Fruit fly (Drosophila melanogaster) whole organism, wandering third instar larva: ENCODE results near the gene CG44098.

Source experiments
- Abd-B ChIP-seq: fragments of >200 bp; optimal IDR thresholded peaks from 2 replicates; lab custom pipeline; 2017; ENCODE audit warnings: missing biosample characterization, missing genetic modification characterization
- CG32264 ChIP-seq: fragments of 200-800 bp; sonication (Bioruptor generic); optimal IDR thresholded peaks from 2 replicates; lab custom pipeline; 2016; ENCODE audit warnings: missing biosample characterization, missing genetic modification characterization
- CG9705 ChIP-seq: fragments of 200-800 bp; sonication (Bioruptor generic); optimal IDR thresholded peaks from 2 replicates; lab custom pipeline; 2018; ENCODE audit warnings: missing biosample characterization, mild to moderate bottlenecking, missing genetic modification characterization
- CrebA ChIP-seq: fragments of 200-800 bp; sonication (Bioruptor generic); optimal IDR thresholded peaks from 2 replicates; lab custom pipeline; 2016; ENCODE audit warnings: missing biosample characterization, mild to moderate bottlenecking, missing genetic modification characterization, borderline replicate concordance
- Dfd ChIP-seq: fragments of >200 bp; optimal IDR thresholded peaks from 2 replicates; lab custom pipeline; 2017; ENCODE audit warnings: missing biosample characterization, missing genetic modification characterization
- Dif ChIP-seq: fragments of 200-275, 200-300 bp; sonication (Bioruptor generic); optimal IDR thresholded peaks from 2 replicates; lab custom pipeline; 2018; ENCODE audit warnings: missing biosample characterization, missing genetic modification characterization; ENCODE audit not compliant: partially characterized antibody
- GATAd ChIP-seq: sonication (Bioruptor generic); optimal IDR thresholded peaks from 2 replicates; lab custom pipeline; 2016; ENCODE audit warnings: missing biosample characterization, missing genetic modification characterization
- Hnf4 ChIP-seq: fragments of 200-800 bp; sonication (Bioruptor generic); optimal IDR thresholded peaks from 2 replicates; lab custom pipeline; 2016; ENCODE audit warnings: missing biosample characterization, mild to moderate bottlenecking, missing genetic modification characterization
- Hr78 ChIP-seq: fragments of >200 bp; optimal IDR thresholded peaks from 2 replicates; lab custom pipeline; 2017; ENCODE audit warnings: missing biosample characterization, missing genetic modification characterization
- Hr83 ChIP-seq: fragments of 200-300 bp; sonication (Bioruptor generic); optimal IDR thresholded peaks from 2 replicates; lab custom pipeline; 2016; ENCODE audit warnings: missing biosample characterization, mild to moderate bottlenecking, missing genetic modification characterization, moderate library complexity; ENCODE audit not compliant: poor library complexity, severe bottlenecking
- Jra ChIP-seq: sonication (Bioruptor generic); optimal IDR thresholded peaks from 2 replicates; lab custom pipeline; 2016; ENCODE audit warnings: missing biosample characterization, missing genetic modification characterization
- Mio ChIP-seq: sonication (Bioruptor generic); optimal IDR thresholded peaks from 2 replicates; lab custom pipeline; 2016; ENCODE audit warnings: missing biosample characterization, missing genetic modification characterization
- Myc ChIP-seq: fragments of >200 bp; optimal IDR thresholded peaks from 2 replicates; lab custom pipeline; 2017
- N ChIP-seq: fragments of >200 bp; optimal IDR thresholded peaks from 2 replicates; lab custom pipeline; 2018; ENCODE audit warnings: missing biosample characterization, missing external identifiers, missing genetic modification characterization
- OdsH ChIP-seq: fragments of 200-800 bp; sonication (Bioruptor generic); optimal IDR thresholded peaks from 2 replicates; lab custom pipeline; 2016; ENCODE audit warnings: missing biosample characterization, mild to moderate bottlenecking, missing genetic modification characterization
- Rel ChIP-seq, 2 experiments: fragments of 200-800 bp; sonication (Bioruptor generic) in 1 of 2; optimal IDR thresholded peaks; 2 replicates in 1 of 2; 3 replicates in 1 of 2; lab custom pipeline; 2016 to 2019; ENCODE audit warnings: mild to moderate bottlenecking in 2 of 2, missing biosample characterization in 2 of 2, missing genetic modification characterization in 2 of 2, moderate library complexity in 1 of 2
- Sp1 ChIP-seq: fragments of 200-800 bp; sonication (Bioruptor generic); optimal IDR thresholded peaks from 3 replicates; lab custom pipeline; 2019; ENCODE audit warnings: missing biosample characterization, mild to moderate bottlenecking, missing genetic modification characterization, moderate library complexity
- Vsx2 ChIP-seq: fragments of 200-300, 225-300 bp; sonication (Bioruptor generic); optimal IDR thresholded peaks from 2 replicates; lab custom pipeline; 2018; ENCODE audit warnings: missing biosample characterization, missing genetic modification characterization; ENCODE audit not compliant: partially characterized antibody
- br ChIP-seq: fragments of 200-800 bp; sonication (Bioruptor generic); optimal IDR thresholded peaks from 2 replicates; lab custom pipeline; 2016; ENCODE audit warnings: missing biosample characterization, missing genetic modification characterization
- brk ChIP-seq: fragments of 200-800 bp; sonication (Bioruptor generic); optimal IDR thresholded peaks from 2 replicates; lab custom pipeline; 2016; ENCODE audit warnings: missing biosample characterization, mild to moderate bottlenecking, missing genetic modification characterization
- dl ChIP-seq, 2 experiments: fragments of 175-275, 200-275 bp in 1 of 2; fragments of 200-275 bp in 1 of 2; sonication (Bioruptor generic); optimal IDR thresholded peaks; lab custom pipeline; 2018; ENCODE audit warnings: mild to moderate bottlenecking in 2 of 2, missing biosample characterization in 2 of 2, missing genetic modification characterization in 2 of 2, moderate library complexity in 2 of 2; ENCODE audit not compliant: partially characterized antibody in 2 of 2, insufficient read depth in 1 of 2
- dmrt93B ChIP-seq: fragments of 200-800 bp; sonication (Bioruptor generic); optimal IDR thresholded peaks from 2 replicates; lab custom pipeline; 2018; ENCODE audit warnings: missing biosample characterization, mild to moderate bottlenecking, missing genetic modification characterization
- dsf ChIP-seq: sonication (Bioruptor generic); optimal IDR thresholded peaks from 2 replicates; lab custom pipeline; 2016; ENCODE audit warnings: missing biosample characterization, missing genetic modification characterization, borderline replicate concordance
- ey ChIP-seq: fragments of 200-800 bp; sonication (Bioruptor generic); optimal IDR thresholded peaks from 2 replicates; lab custom pipeline; 2016; ENCODE audit warnings: missing biosample characterization, missing genetic modification characterization
- foxo ChIP-seq, 2 experiments: fragments of 200-800 bp; sonication (Bioruptor generic); optimal IDR thresholded peaks; 2 replicates in 1 of 2; 3 replicates in 1 of 2; lab custom pipeline; 2016 to 2017; ENCODE audit warnings: missing biosample characterization in 2 of 2, missing genetic modification characterization in 2 of 2
- fru ChIP-seq: fragments of 200-800 bp; sonication (Bioruptor generic); optimal IDR thresholded peaks from 3 replicates; lab custom pipeline; 2016; ENCODE audit warnings: missing biosample characterization, mild to moderate bottlenecking, missing genetic modification characterization
- h ChIP-seq: fragments of 200-800 bp; sonication (Bioruptor generic); optimal IDR thresholded peaks from 3 replicates; lab custom pipeline; 2016; ENCODE audit warnings: missing biosample characterization, mild to moderate bottlenecking, missing genetic modification characterization
- pan ChIP-seq: fragments of >200 bp; optimal IDR thresholded peaks from 2 replicates; lab custom pipeline; 2017
- psq ChIP-seq: fragments of 200-800 bp; sonication (Bioruptor generic); optimal IDR thresholded peaks from 3 replicates; lab custom pipeline; 2017; ENCODE audit warnings: missing biosample characterization, mild to moderate bottlenecking, missing genetic modification characterization, moderate library complexity
- rgr ChIP-seq: fragments of 200-800 bp; sonication (Bioruptor generic); optimal IDR thresholded peaks from 3 replicates; lab custom pipeline; 2016; ENCODE audit warnings: missing biosample characterization, mild to moderate bottlenecking, missing genetic modification characterization
- sage ChIP-seq: fragments of 200-800 bp; sonication (Bioruptor generic); optimal IDR thresholded peaks from 2 replicates; lab custom pipeline; 2016; ENCODE audit warnings: missing biosample characterization, mild to moderate bottlenecking, missing genetic modification characterization
- sv ChIP-seq: fragments of 200-800 bp; sonication (Bioruptor generic); optimal IDR thresholded peaks from 3 replicates; lab custom pipeline; 2016; ENCODE audit warnings: missing biosample characterization, missing genetic modification characterization
- tai ChIP-seq: sonication (Bioruptor generic); optimal IDR thresholded peaks from 2 replicates; lab custom pipeline; 2016; ENCODE audit warnings: missing biosample characterization, missing genetic modification characterization
- usp ChIP-seq: fragments of >200 bp; optimal IDR thresholded peaks from 2 replicates; lab custom pipeline; 2017; ENCODE audit warnings: missing biosample characterization, missing genetic modification characterization
- woc ChIP-seq: sonication (Bioruptor generic); optimal IDR thresholded peaks from 2 replicates; lab custom pipeline; 2016; ENCODE audit warnings: missing biosample characterization, mild to moderate bottlenecking, missing genetic modification characterization

The CG44098 gene

dm6 chr3R:4774953-4775352 is 2.0 kb upstream of the CG44098 start, which contains the start of gene CG44088:
TSS of gene CG44088 (minus strand) at chr3R:4775053.
- TF ChIP-seq brk (GFP tag; lab: Kevin White, UChicago): no peak
- TF ChIP-seq N (GFP tag; lab: Kevin White, UChicago): no peak
- no peak for TF ChIP-seq Hnf4 (GFP tag; lab: Kevin White, UChicago)
- TF ChIP-seq usp (GFP tag; lab: Kevin White, UChicago): no peak
- TF ChIP-seq Dfd (GFP tag; lab: Kevin White, UChicago): no peak
- TF ChIP-seq sv: no peak
- no peak for TF ChIP-seq dsf (GFP tag; lab: Kevin White, UChicago)
- TF ChIP-seq ey: no peak
- no peak for TF ChIP-seq GATAd (GFP tag; lab: Kevin White, UChicago)
- no peak for TF ChIP-seq psq (GFP tag; lab: Kevin White, UChicago)
- no peak for TF ChIP-seq br

dm6 chr3R:4771319-4771718 is 1.7 kb downstream of the CG44098 start:
- TF ChIP-seq Hr78: no peak
- TF ChIP-seq fru: peak; percentile 23
- TF ChIP-seq h (GFP tag; lab: Kevin White, UChicago): peak; percentile 57
- peak; percentile 39 for TF ChIP-seq OdsH (GFP tag; lab: Kevin White, UChicago)
- TF ChIP-seq CG32264 (GFP tag; lab: Kevin White, UChicago): no peak
- no peak for TF ChIP-seq usp (GFP tag; lab: Kevin White, UChicago)
- TF ChIP-seq Hr83: peak; percentile 0
- TF ChIP-seq rgr (GFP tag; lab: Kevin White, UChicago): peak; percentile 38

- TF ChIP-seq fru (no peak), pan (no peak), sage (GFP tag; lab: Kevin White, UChicago) (no peak), dl (GFP tag; optimal IDR thresholded peaks at IDR 0.05; lab: Kevin White, UChicago; ENCODE audit: insufficient read depth in 1 of 2, partially characterized antibody in 2 of 2) (no peak), foxo (GFP tag; optimal IDR thresholded peaks at IDR 0.05; lab: Kevin White, UChicago) (no peak), h (GFP tag; lab: Kevin White, UChicago) (no peak), Jra (no peak), N (GFP tag; lab: Kevin White, UChicago) (no peak), tai (no peak)
- TF ChIP-seq, all 38 proteins: peak for 0
Measured at dm6 chr3R:4768711-4769239, 4.2 kb downstream of the CG44098 start.

dm6 chr3R:4761372-4761771 is 11.6 kb downstream of the CG44098 start:
- TF ChIP-seq br: peak; percentile 38
- TF ChIP-seq Dif: no peak
- peak; percentile 12 for TF ChIP-seq sage (GFP tag; lab: Kevin White, UChicago)
- TF ChIP-seq Mio (GFP tag; lab: Kevin White, UChicago): no peak
- peak; percentile 52 for TF ChIP-seq CrebA (GFP tag; lab: Kevin White, UChicago)
- no peak for TF ChIP-seq woc
- no peak for TF ChIP-seq Vsx2
- peak; percentile 77 for TF ChIP-seq Sp1 (GFP tag; lab: Kevin White, UChicago)
- TF ChIP-seq Hnf4 (GFP tag; lab: Kevin White, UChicago): peak; percentile 28
- TF ChIP-seq ey: no peak
- TF ChIP-seq h (GFP tag; lab: Kevin White, UChicago): peak; percentile 25
- peak; percentile 37 for TF ChIP-seq Hr83
- peak; percentile 4 for TF ChIP-seq rgr (GFP tag; lab: Kevin White, UChicago)
- no peak for TF ChIP-seq tai
- no peak for TF ChIP-seq brk (GFP tag; lab: Kevin White, UChicago)
- no peak for TF ChIP-seq Abd-B (GFP tag; lab: Kevin White, UChicago)
- TF ChIP-seq, all 38 proteins: peak for 8

dm6 chr3R:4749735-4750134 is 23.3 kb downstream of the CG44098 start, which contains the start of gene atms:
TSS of gene atms (plus strand) at chr3R:4750035.
- TF ChIP-seq dmrt93B (GFP tag; lab: Kevin White, UChicago) (no peak), CG9705 (GFP tag; lab: Kevin White, UChicago) (no peak), sv (no peak), usp (GFP tag; lab: Kevin White, UChicago) (no peak), pan (no peak), Hr78 (no peak), Jra (no peak), Hnf4 (GFP tag; lab: Kevin White, UChicago) (no peak), tai (no peak), Myc (lab: Kevin White, UChicago) (no peak), Rel (GFP tag; optimal IDR thresholded peaks at IDR 0.05; lab: Kevin White, UChicago) (no peak), Rel (tag; optimal IDR thresholded peaks at IDR 0.05; lab: Kevin White, UChicago) (no peak), woc (no peak), OdsH (GFP tag; lab: Kevin White, UChicago) (no peak)
